Fruit fly (Drosophila melanogaster) whole organism, prepupa: ENCODE results near the gene Sems.

Source experiments
- CG6792 ChIP-seq: fragments of 200-800 bp; sonication (Bioruptor generic); optimal IDR thresholded peaks from 3 replicates; lab custom pipeline; 2016; ENCODE audit warnings: missing biosample characterization, missing genetic modification characterization
- CG8319 ChIP-seq: fragments of 200-800 bp; sonication (Bioruptor generic); optimal IDR thresholded peaks from 3 replicates; lab custom pipeline; 2016; ENCODE audit warnings: missing biosample characterization, missing genetic modification characterization
- CG9139 ChIP-seq: fragments of 200-800 bp; sonication (Bioruptor generic); optimal IDR thresholded peaks from 3 replicates; lab custom pipeline; 2017; ENCODE audit warnings: missing biosample characterization, mild to moderate bottlenecking, missing genetic modification characterization
- Hr38 ChIP-seq: sonication (Bioruptor generic); optimal IDR thresholded peaks from 2 replicates; lab custom pipeline; 2016; ENCODE audit warnings: missing biosample characterization, missing genetic modification characterization
- Hr39 ChIP-seq: fragments of 200-800 bp; sonication (Bioruptor generic); optimal IDR thresholded peaks from 2 replicates; lab custom pipeline; 2016; ENCODE audit warnings: missing biosample characterization, missing genetic modification characterization
- Lpt ChIP-seq: fragments of 200-800 bp; sonication (Bioruptor generic); optimal IDR thresholded peaks from 3 replicates; lab custom pipeline; 2016; ENCODE audit warnings: missing biosample characterization, missing genetic modification characterization
- dac ChIP-seq: fragments of 200-800 bp; sonication (Bioruptor generic); optimal IDR thresholded peaks from 2 replicates; lab custom pipeline; 2017; ENCODE audit warnings: missing biosample characterization, mild to moderate bottlenecking, missing genetic modification characterization
- dsx ChIP-seq: fragments of 200-800 bp; optimal IDR thresholded peaks from 3 replicates; lab custom pipeline; 2019; ENCODE audit warnings: missing biosample characterization, mild to moderate bottlenecking, missing genetic modification characterization, moderate library complexity; ENCODE audit not compliant: poor library complexity, severe bottlenecking

DNA sequence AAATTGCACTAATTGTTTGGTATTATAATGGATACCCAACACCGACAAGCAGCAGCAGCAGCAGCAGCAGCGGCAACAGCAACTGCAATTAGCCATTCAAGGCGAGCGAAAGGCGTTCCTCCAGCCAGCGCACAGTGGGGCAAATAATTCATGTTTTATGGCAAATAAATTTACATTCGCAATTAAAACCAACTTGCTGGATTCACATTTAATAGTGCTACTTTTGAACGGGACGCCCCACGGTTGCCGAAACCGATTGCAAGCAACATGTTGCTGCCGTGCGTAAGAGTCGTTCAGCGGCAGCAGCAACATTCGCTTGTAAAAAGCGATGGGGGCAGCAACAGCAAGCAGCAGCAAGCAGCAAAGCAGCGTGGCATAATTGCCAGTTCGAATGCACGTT lies 22.8 kb downstream of the Sems start:
- no peak for TF ChIP-seq CG8319 (GFP tag; lab: Kevin White, UChicago)
- no peak for TF ChIP-seq Hr38 (GFP tag; lab: Kevin White, UChicago)
- TF ChIP-seq Lpt (GFP tag; lab: Kevin White, UChicago) = no peak
- peak; percentile 24 for TF ChIP-seq dac (GFP tag; lab: Kevin White, UChicago)
- peak; percentile 4 for TF ChIP-seq CG9139 (GFP tag; lab: Kevin White, UChicago)
- no peak for TF ChIP-seq dsx (GFP tag; lab: Kevin White, UChicago)
- peak; percentile 26 for TF ChIP-seq CG6792 (GFP tag; lab: Kevin White, UChicago)
- peak; percentile 14 for TF ChIP-seq Hr39
